ENCODE assay signal across 5 worm cellular contexts in the genomic region with DNA sequence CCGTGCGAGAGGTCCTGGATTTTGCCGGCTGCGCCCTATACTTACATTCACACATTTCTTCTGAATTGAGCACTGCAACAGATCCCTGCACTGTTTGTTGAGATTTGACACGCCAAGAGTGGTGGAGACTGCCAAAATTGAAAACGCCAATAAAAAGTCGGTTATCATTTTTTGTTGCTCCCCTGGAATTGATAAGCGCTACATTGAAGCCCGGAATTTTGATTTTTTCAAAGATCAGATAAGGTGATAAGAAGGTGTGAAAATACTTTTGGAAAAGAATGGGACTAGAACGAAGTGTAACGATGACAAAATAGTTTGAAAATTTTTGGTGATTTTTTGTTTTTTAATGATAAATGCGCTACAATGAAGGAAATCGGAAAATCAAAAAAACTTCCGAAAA.
TF ChIP-seq lines count a peak whose summit lies in the region.

Gene C29G2.6, minus strand, starts transcription at position 182 of the 400 bp plus-strand sequence.

TF ChIP-seq in whole organism, L1 larva, 84 proteins besides CTCF, POLR2A, EP300 and RAD21:
- TF ChIP-seq ama-1 (optimal IDR thresholded peaks at IDR 0.05; lab: Kevin White, UChicago) (no peak), elt-2 (tag; optimal IDR thresholded peaks at IDR 0.05; lab: Kevin White, UChicago) (peak; percentile 54)

TF ChIP-seq in whole organism, L2 larva, 48 proteins besides CTCF, POLR2A, EP300 and RAD21:
- TF ChIP-seq fos-1 (tag; optimal IDR thresholded peaks at IDR 0.05; lab: Kevin White, UChicago) (peak; percentile 42), ZK546.5 (tag; optimal IDR thresholded peaks at IDR 0.05; lab: Kevin White, UChicago) (no peak)

TF ChIP-seq in whole organism, L3 larva, 47 proteins besides CTCF, POLR2A, EP300 and RAD21:
- TF ChIP-seq jun-1 (tag; optimal IDR thresholded peaks at IDR 0.05; lab: Kevin White, UChicago), result no peak
- no peak for TF ChIP-seq nhr-77 (tag; optimal IDR thresholded peaks at IDR 0.05; lab: Kevin White, UChicago)
- peak; percentile 64 for TF ChIP-seq elt-2 (tag; optimal IDR thresholded peaks at IDR 0.05; lab: Kevin White, UChicago)

TF ChIP-seq in whole organism, L4 larva, 104 proteins besides CTCF, POLR2A, EP300 and RAD21:
- TF ChIP-seq daf-12 (tag; optimal IDR thresholded peaks at IDR 0.05; lab: Kevin White, UChicago) (no peak), dve-1 (tag; optimal IDR thresholded peaks at IDR 0.05; lab: Kevin White, UChicago; ENCODE audit: insufficient read depth) (peak; percentile 33), daf-16 (GFP tag; optimal IDR thresholded peaks at IDR 0.05; lab: Kevin White, UChicago) (no peak), daf-16 (tag; optimal IDR thresholded peaks at IDR 0.05; lab: Kevin White, UChicago) (peak; percentile 42), dmd-6 (GFP tag; IDR thresholded peaks at IDR 0.05; lab: Robert Waterston, UW) (peak; percentile 43), egl-43 (GFP tag; IDR thresholded peaks at IDR 0.05; lab: Robert Waterston, UW) (no peak), pqm-1 (tag; optimal IDR thresholded peaks at IDR 0.05; lab: Kevin White, UChicago) (peak; percentile 3), daf-19 (GFP tag; conservative IDR thresholded peaks at IDR 0.05; lab: Robert Waterston, UW) (no peak)

TF ChIP-seq in whole organism, young adult, 124 proteins besides CTCF, POLR2A, EP300 and RAD21:
- TF ChIP-seq bed-1 (GFP tag; IDR thresholded peaks at IDR 0.05; lab: Robert Waterston, UW), result no peak
- no peak for TF ChIP-seq efl-1 (GFP tag; optimal IDR thresholded peaks at IDR 0.05; lab: Kevin White, UChicago)
- peak; percentile 42 for TF ChIP-seq nhr-80 (tag; optimal IDR thresholded peaks at IDR 0.05; lab: Kevin White, UChicago)
- no peak for TF ChIP-seq F55B11.4 (tag; optimal IDR thresholded peaks at IDR 0.05; lab: Kevin White, UChicago; ENCODE audit: borderline replicate concordance, insufficient read depth)
- no peak for TF ChIP-seq T07F8.4 (tag; optimal IDR thresholded peaks at IDR 0.05; lab: Kevin White, UChicago)
- no peak for TF ChIP-seq ccch-3 (GFP tag; optimal IDR thresholded peaks at IDR 0.05; lab: Kevin White, UChicago)
- TF ChIP-seq F33H1.4 (GFP tag; IDR thresholded peaks at IDR 0.05; lab: Robert Waterston, UW), result no peak
